Fruit fly (Drosophila melanogaster): Measurements from ENCODE around the gene Chpf.
A peak's percentile ranks its signal among the peaks of the same experiment; 100 is the strongest.

The Chpf gene

dm6 chrX:13113863-13114407 lies 1.7 kb upstream of the Chpf start:
- TF ChIP-seq CG11617 (GFP tag; optimal IDR thresholded peaks at IDR 0.05) (no peak), bab1 (GFP tag; optimal IDR thresholded peaks at IDR 0.05) (no peak), CG12768 (GFP tag; optimal IDR thresholded peaks at IDR 0.05) (no peak), CG33017 (tag; optimal IDR thresholded peaks at IDR 0.05) (no peak), CG7101 (tag; optimal IDR thresholded peaks at IDR 0.05) (no peak), toe (GFP tag; optimal IDR thresholded peaks at IDR 0.05) (no peak), cnc (optimal IDR thresholded peaks at IDR 0.05) (no peak), CG7045 (GFP tag; optimal IDR thresholded peaks at IDR 0.05) (no peak), pad (GFP tag; optimal IDR thresholded peaks at IDR 0.05) (no peak), ovo (GFP tag; optimal IDR thresholded peaks at IDR 0.05) (no peak)

- TF ChIP-seq ovo (GFP tag; optimal IDR thresholded peaks at IDR 0.05), result no peak
- TF ChIP-seq pad (GFP tag; optimal IDR thresholded peaks at IDR 0.05), result peak; percentile 18
- no peak for TF ChIP-seq Clk (GFP tag; optimal IDR thresholded peaks at IDR 0.05)
- TF ChIP-seq CG14711 (tag; optimal IDR thresholded peaks at IDR 0.05), result no peak
- no peak for TF ChIP-seq cnc (optimal IDR thresholded peaks at IDR 0.05)
- no peak for TF ChIP-seq CG11617 (GFP tag; optimal IDR thresholded peaks at IDR 0.05)
Measured at dm6 chrX:13111832-13112231, 430 bp downstream of the Chpf start.

- TF ChIP-seq CG5204 (GFP tag; optimal IDR thresholded peaks at IDR 0.05), result no peak
- TF ChIP-seq CG33017 (tag; optimal IDR thresholded peaks at IDR 0.05), result no peak
- TF ChIP-seq kay (GFP tag; ENCODE audit: borderline replicate concordance), result no peak
- TF ChIP-seq tj (GFP tag; optimal IDR thresholded peaks at IDR 0.05), result peak; percentile 91
- TF ChIP-seq Mnt (GFP tag; optimal IDR thresholded peaks at IDR 0.05), result no peak
- TF ChIP-seq bab1 (GFP tag; optimal IDR thresholded peaks at IDR 0.05), result peak; percentile 90
- no peak for TF ChIP-seq Hr96 (GFP tag; optimal IDR thresholded peaks at IDR 0.05)
- peak; percentile 36 for TF ChIP-seq CG7101 (tag; optimal IDR thresholded peaks at IDR 0.05)
- no peak for TF ChIP-seq CG1620 (GFP tag; optimal IDR thresholded peaks at IDR 0.05)
- TF ChIP-seq CG14711 (tag; optimal IDR thresholded peaks at IDR 0.05), result peak; percentile 67
Measured at dm6 chrX:13109583-13110126, 2.6 kb downstream of the Chpf start.

- no peak for TF ChIP-seq kay (GFP tag; ENCODE audit: borderline replicate concordance)
- no peak for TF ChIP-seq CG7045 (GFP tag; optimal IDR thresholded peaks at IDR 0.05)
- TF ChIP-seq ovo (GFP tag; optimal IDR thresholded peaks at IDR 0.05), result no peak
- peak; percentile 39 for TF ChIP-seq CG7101 (tag; optimal IDR thresholded peaks at IDR 0.05)
- TF ChIP-seq toe (GFP tag; optimal IDR thresholded peaks at IDR 0.05), result no peak
- no peak for TF ChIP-seq CG33017 (tag; optimal IDR thresholded peaks at IDR 0.05)
- TF ChIP-seq Mnt (GFP tag; optimal IDR thresholded peaks at IDR 0.05), result no peak
- no peak for TF ChIP-seq CG12768 (GFP tag; optimal IDR thresholded peaks at IDR 0.05)
- TF ChIP-seq bab1 (GFP tag; optimal IDR thresholded peaks at IDR 0.05), result no peak
- TF ChIP-seq cnc (optimal IDR thresholded peaks at IDR 0.05), result no peak
- peak; percentile 11 for TF ChIP-seq Crg-1 (GFP tag; optimal IDR thresholded peaks at IDR 0.05)
- peak; percentile 8 for TF ChIP-seq CG14711 (tag; optimal IDR thresholded peaks at IDR 0.05)
Measured at dm6 chrX:13108144-13108824, 4.0 kb downstream of the Chpf start, which contains the start of gene Fer3HCH. Gene Fer3HCH (minus strand): TSS chrX:13108194.

dm6 chrX:13105220-13105619 lies 7.0 kb downstream of the Chpf start:
- TF ChIP-seq tj (GFP tag; optimal IDR thresholded peaks at IDR 0.05) (peak; percentile 9), Crg-1 (GFP tag; optimal IDR thresholded peaks at IDR 0.05) (no peak), CG12768 (GFP tag; optimal IDR thresholded peaks at IDR 0.05) (peak; percentile 22), pad (GFP tag; optimal IDR thresholded peaks at IDR 0.05) (peak; percentile 21), bab1 (GFP tag; optimal IDR thresholded peaks at IDR 0.05) (no peak), CG5204 (GFP tag; optimal IDR thresholded peaks at IDR 0.05) (no peak), CG1620 (GFP tag; optimal IDR thresholded peaks at IDR 0.05) (no peak), cic (GFP tag; optimal IDR thresholded peaks at IDR 0.05) (no peak), CG33017 (tag; optimal IDR thresholded peaks at IDR 0.05) (peak; percentile 19), CG7045 (GFP tag; optimal IDR thresholded peaks at IDR 0.05) (peak; percentile 47), CG11617 (GFP tag; optimal IDR thresholded peaks at IDR 0.05) (no peak), Hr96 (GFP tag; optimal IDR thresholded peaks at IDR 0.05) (no peak), Clk (GFP tag; optimal IDR thresholded peaks at IDR 0.05) (no peak), toe (GFP tag; optimal IDR thresholded peaks at IDR 0.05) (no peak), Mnt (GFP tag; optimal IDR thresholded peaks at IDR 0.05) (peak; percentile 13), CG7101 (tag; optimal IDR thresholded peaks at IDR 0.05) (peak; percentile 60), cnc (optimal IDR thresholded peaks at IDR 0.05) (no peak), ovo (GFP tag; optimal IDR thresholded peaks at IDR 0.05) (no peak), CG14711 (tag; optimal IDR thresholded peaks at IDR 0.05) (peak; percentile 31), kay (GFP tag; ENCODE audit: borderline replicate concordance) (peak; percentile 65)

dm6 chrX:13104571-13104970 lies 7.7 kb downstream of the Chpf start:
- TF ChIP-seq Mnt (GFP tag; optimal IDR thresholded peaks at IDR 0.05) (peak; percentile 0), CG33017 (tag; optimal IDR thresholded peaks at IDR 0.05) (no peak), CG7101 (tag; optimal IDR thresholded peaks at IDR 0.05) (no peak)

All from whole organism, adult.